Fruit fly (Drosophila melanogaster) whole organism, embryonic: ENCODE results near the gene CG13449.

ENCODE experiments used
- Blimp-1 ChIP-seq: fragments of 200-800 bp; sonication (Bioruptor generic); optimal IDR thresholded peaks from 3 replicates; lab custom pipeline; 2018; ENCODE audit warnings: missing biosample characterization, missing genetic modification characterization, mild to moderate bottlenecking, moderate library complexity, missing genetic modification reagents
- CG10979 ChIP-seq: fragments of 200-800 bp; sonication (Bioruptor generic); optimal IDR thresholded peaks from 2 replicates; lab custom pipeline; 2018; ENCODE audit warnings: missing biosample characterization, mild to moderate bottlenecking, missing genetic modification characterization, moderate library complexity
- CG12104 ChIP-seq: fragments of 200-800 bp; sonication (Bioruptor generic); optimal IDR thresholded peaks from 3 replicates; lab custom pipeline; 2016; ENCODE audit warnings: missing biosample characterization, missing genetic modification characterization
- CG12391 ChIP-seq: fragments of 200-800 bp; sonication (Bioruptor generic); optimal IDR thresholded peaks from 3 replicates; lab custom pipeline; 2018; ENCODE audit warnings: missing biosample characterization, mild to moderate bottlenecking, missing genetic modification characterization, moderate library complexity
- CG13775 ChIP-seq: fragments of 200-800 bp; sonication (Bioruptor generic); optimal IDR thresholded peaks from 3 replicates; lab custom pipeline; 2017; ENCODE audit warnings: missing biosample characterization, mild to moderate bottlenecking, missing genetic modification characterization
- CG17359 ChIP-seq: fragments of 200-800 bp; sonication (Bioruptor generic); optimal IDR thresholded peaks from 3 replicates; lab custom pipeline; 2018; ENCODE audit warnings: missing biosample characterization, mild to moderate bottlenecking, missing genetic modification characterization, moderate library complexity
- CG17385 ChIP-seq: fragments of 200-800 bp; sonication (Bioruptor generic); optimal IDR thresholded peaks from 3 replicates; lab custom pipeline; 2018; ENCODE audit warnings: missing biosample characterization, mild to moderate bottlenecking, missing genetic modification characterization
- CG17912 ChIP-seq: fragments of 200-800 bp; sonication (Bioruptor generic); optimal IDR thresholded peaks from 2 replicates; lab custom pipeline; 2018; ENCODE audit warnings: missing biosample characterization, mild to moderate bottlenecking, missing genetic modification characterization
- CG2199 ChIP-seq: fragments of 200-800 bp; sonication (Bioruptor generic); IDR thresholded peaks from 3 replicates; pipeline ENCODE4 v1.3.6; 2022; ENCODE audit warnings: missing biosample characterization, missing genetic modification characterization
- CG3065 ChIP-seq: fragments of 200-800 bp; sonication (Bioruptor generic); optimal IDR thresholded peaks from 2 replicates; lab custom pipeline; 2016; ENCODE audit warnings: missing biosample characterization, missing genetic modification characterization
- CG31441 ChIP-seq: fragments of 200-800 bp; sonication (Bioruptor generic); IDR thresholded peaks from 2 replicates; pipeline ENCODE4 v1.3.6; 2022; ENCODE audit warnings: missing biosample characterization, missing genetic modification characterization
- CG3995 ChIP-seq: fragments of 200-800 bp; sonication (Bioruptor generic); optimal IDR thresholded peaks from 3 replicates; lab custom pipeline; 2016; ENCODE audit warnings: missing biosample characterization, missing genetic modification characterization
- CG7271 ChIP-seq: fragments of 200-800 bp; sonication (Bioruptor generic); optimal IDR thresholded peaks from 2 replicates; lab custom pipeline; 2018; ENCODE audit warnings: missing biosample characterization, mild to moderate bottlenecking, missing genetic modification characterization, moderate library complexity
- Chrac-16 ChIP-seq: fragments of 200-800 bp; sonication (Bioruptor generic); optimal IDR thresholded peaks from 3 replicates; lab custom pipeline; 2016; ENCODE audit warnings: missing biosample characterization, missing genetic modification characterization
- E2f2 ChIP-seq: fragments of 200-800 bp; sonication (Bioruptor generic); IDR thresholded peaks from 2 replicates; pipeline ENCODE4 v1.3.6; 2022; ENCODE audit warnings: missing biosample characterization, missing genetic modification characterization
- Hr39 ChIP-seq: fragments of >200 bp; optimal IDR thresholded peaks from 2 replicates; lab custom pipeline; 2017
- Med ChIP-seq: fragments of 200-800 bp; sonication (Bioruptor generic); peaks from one replicate; lab custom pipeline; 2016; ENCODE audit warnings: missing biosample characterization, missing genetic modification characterization, mild to moderate bottlenecking, inconsistent platforms, moderate library complexity
- Spps ChIP-seq: fragments of 200-800 bp; sonication (Bioruptor generic); optimal IDR thresholded peaks from 2 replicates; lab custom pipeline; 2018; ENCODE audit warnings: missing biosample characterization, mild to moderate bottlenecking, missing genetic modification characterization
- abd-A ChIP-seq: fragments of 200-800 bp; sonication (Bioruptor generic); optimal IDR thresholded peaks from 3 replicates; lab custom pipeline; 2019; ENCODE audit warnings: missing biosample characterization, mild to moderate bottlenecking, missing genetic modification characterization, moderate library complexity
- ara ChIP-seq: fragments of 200-800 bp; sonication (Bioruptor generic); IDR thresholded peaks from 2 replicates; pipeline ENCODE4 v1.3.6; 2022; ENCODE audit warnings: missing biosample characterization, missing genetic modification characterization
- bab2 ChIP-seq: fragments of 200-800 bp; sonication (Bioruptor generic); optimal IDR thresholded peaks from 2 replicates; lab custom pipeline; 2016; ENCODE audit warnings: missing biosample characterization, missing genetic modification characterization
- bcd ChIP-seq: fragments of 200-800 bp; sonication (Bioruptor generic); optimal IDR thresholded peaks from 2 replicates; lab custom pipeline; 2017; ENCODE audit warnings: missing biosample characterization, mild to moderate bottlenecking, missing genetic modification characterization
- bsh ChIP-seq, 2 experiments: fragments of 200-800 bp; sonication (Bioruptor generic); optimal IDR thresholded peaks; 2 replicates each; lab custom pipeline; 2017 to 2018; ENCODE audit warnings: mild to moderate bottlenecking in 2 of 2, missing biosample characterization in 2 of 2, missing genetic modification characterization in 2 of 2, moderate library complexity in 1 of 2
- ci ChIP-seq: fragments of 200-800 bp; sonication (Bioruptor generic); IDR thresholded peaks from 3 replicates; pipeline ENCODE4 v1.3.6; 2022; ENCODE audit warnings: missing biosample characterization, missing genetic modification characterization
- crol ChIP-seq: fragments of 200-800 bp; sonication (Bioruptor generic); IDR thresholded peaks from 2 replicates; pipeline ENCODE4 v1.3.6; 2022; ENCODE audit warnings: missing biosample characterization, missing genetic modification characterization
- fd64A ChIP-seq: fragments of 200-800 bp; sonication (Bioruptor generic); optimal IDR thresholded peaks from 3 replicates; lab custom pipeline; 2018; ENCODE audit warnings: missing biosample characterization, mild to moderate bottlenecking, missing genetic modification characterization
- ftz-f1 ChIP-seq: fragments of 200-800 bp; sonication (Bioruptor generic); optimal IDR thresholded peaks from 2 replicates; lab custom pipeline; 2016; ENCODE audit warnings: missing biosample characterization, missing genetic modification characterization
- kay ChIP-seq: fragments of 200-800 bp; sonication (Bioruptor generic); optimal IDR thresholded peaks from 2 replicates; lab custom pipeline; 2016; ENCODE audit warnings: missing biosample characterization, missing genetic modification characterization
- kni ChIP-seq: fragments of 200-800 bp; sonication (Bioruptor generic); optimal IDR thresholded peaks from 3 replicates; lab custom pipeline; 2017; ENCODE audit warnings: mild to moderate bottlenecking, missing biosample characterization, missing genetic modification reagents, missing genetic modification characterization
- nerfin-1 ChIP-seq: fragments of 200-800 bp; sonication (Bioruptor generic); optimal IDR thresholded peaks from 3 replicates; lab custom pipeline; 2019; ENCODE audit warnings: missing biosample characterization, mild to moderate bottlenecking, missing genetic modification characterization, moderate library complexity
- oc ChIP-seq: fragments of 200-800 bp; sonication (Bioruptor generic); optimal IDR thresholded peaks from 2 replicates; lab custom pipeline; 2018; ENCODE audit warnings: missing biosample characterization, mild to moderate bottlenecking, missing genetic modification characterization, moderate library complexity
- onecut ChIP-seq: fragments of 200-800 bp; sonication (Bioruptor generic); IDR thresholded peaks from 2 replicates; pipeline ENCODE4 v1.3.6; 2022; ENCODE audit warnings: missing biosample characterization, missing genetic modification characterization
- pfk ChIP-seq: fragments of 200-800 bp; sonication (Bioruptor generic); optimal IDR thresholded peaks from 2 replicates; lab custom pipeline; 2018; ENCODE audit warnings: missing biosample characterization, mild to moderate bottlenecking, missing genetic modification characterization, moderate library complexity
- pho ChIP-seq: fragments of 200-800 bp; sonication (Bioruptor generic); optimal IDR thresholded peaks from 2 replicates; lab custom pipeline; 2016; ENCODE audit warnings: missing biosample characterization, missing genetic modification characterization
- phol ChIP-seq: fragments of 200-800 bp; sonication (Bioruptor generic); optimal IDR thresholded peaks from 3 replicates; lab custom pipeline; 2018; ENCODE audit warnings: missing biosample characterization, mild to moderate bottlenecking, missing genetic modification characterization, moderate library complexity
- pros ChIP-seq: fragments of 200-800 bp; sonication (Bioruptor generic); optimal IDR thresholded peaks from 3 replicates; lab custom pipeline; 2019; ENCODE audit warnings: missing biosample characterization, mild to moderate bottlenecking, missing genetic modification characterization, moderate library complexity
- row ChIP-seq: fragments of 200-800 bp; sonication (Bioruptor generic); IDR thresholded peaks from 3 replicates; pipeline ENCODE4 v1.3.6; 2022; ENCODE audit warnings: missing biosample characterization, missing genetic modification characterization
- run ChIP-seq: fragments of 200-800 bp; sonication (Bioruptor generic); optimal IDR thresholded peaks from 3 replicates; lab custom pipeline; 2018; ENCODE audit warnings: missing biosample characterization, mild to moderate bottlenecking, missing genetic modification characterization
- sc ChIP-seq, 3 experiments: fragments of >200 bp in 2 of 3; fragments of 200-800 bp in 1 of 3; sonication (Bioruptor generic) in 1 of 3; optimal IDR thresholded peaks; 2 replicates in 2 of 3; 3 replicates in 1 of 3; lab custom pipeline; 2017; ENCODE audit warnings: mild to moderate bottlenecking in 1 of 3, missing biosample characterization in 1 of 3, missing genetic modification characterization in 1 of 3, missing genetic modification reagents in 1 of 3
- sens ChIP-seq: fragments of 200-800 bp; sonication (Bioruptor generic); peaks from one replicate; lab custom pipeline; 2016; ENCODE audit warnings: missing biosample characterization, missing genetic modification characterization
- seq ChIP-seq: fragments of 200-800 bp; sonication (Bioruptor generic); IDR thresholded peaks from 2 replicates; pipeline ENCODE4 v1.3.6; 2022; ENCODE audit warnings: missing biosample characterization, missing genetic modification characterization
- twi ChIP-seq: fragments of 200-800 bp; optimal IDR thresholded peaks from 2 replicates; lab custom pipeline; 2019; ENCODE audit warnings: missing biosample characterization, mild to moderate bottlenecking, missing genetic modification characterization, moderate library complexity
- zfh1 ChIP-seq: fragments of 200-800 bp; sonication (Bioruptor generic); IDR thresholded peaks from 3 replicates; pipeline ENCODE4 v1.3.6; 2022; ENCODE audit warnings: missing biosample characterization, missing genetic modification characterization

Gene CG13449

dm6 chr3L:15604979-15605378, 7.6 kb downstream of the CG13449 start:
- TF ChIP-seq Med (GFP tag; lab: Kevin White, UChicago): peak; percentile 51
- no peak for TF ChIP-seq fd64A (GFP tag; lab: Kevin White, UChicago)

dm6 chr3L:15600051-15600450, 12.6 kb downstream of the CG13449 start:
- no peak for TF ChIP-seq bcd (GFP tag; lab: Kevin White, UChicago)
- TF ChIP-seq CG12104 (GFP tag; lab: Kevin White, UChicago): no peak
- TF ChIP-seq CG12391 (tag; lab: Kevin White, UChicago): peak; percentile 21
- TF ChIP-seq sens: peak; percentile 87
- no peak for TF ChIP-seq zfh1
- TF ChIP-seq CG7271 (tag; lab: Kevin White, UChicago): no peak
- TF ChIP-seq oc (tag; lab: Kevin White, UChicago): no peak
- TF ChIP-seq kay (GFP tag; lab: Kevin White, UChicago): peak; percentile 15
- TF ChIP-seq CG17359 (tag; lab: Kevin White, UChicago): peak; percentile 4
- TF ChIP-seq CG13775 (GFP tag; lab: Kevin White, UChicago): peak; percentile 10
- TF ChIP-seq bab2 (GFP tag; lab: Kevin White, UChicago): peak; percentile 14
- TF ChIP-seq Spps: peak; percentile 11
- no peak for TF ChIP-seq twi (tag; lab: Kevin White, UChicago)
- TF ChIP-seq CG3065 (GFP tag; lab: Kevin White, UChicago): no peak
- 0 out of 2 replicates have a peak, but pooled peaks have one; percentile 14 for TF ChIP-seq seq (GFP tag; lab: Robert Waterston, UW)
- TF ChIP-seq phol: peak; percentile 8
- peak; percentile 83 for TF ChIP-seq Med (GFP tag; lab: Kevin White, UChicago)
- TF ChIP-seq nerfin-1: no peak
- TF ChIP-seq CG31441: no peak
- TF ChIP-seq CG10979 (tag; lab: Kevin White, UChicago): peak; percentile 11
- TF ChIP-seq bsh (GFP tag; optimal IDR thresholded peaks at IDR 0.05; lab: Kevin White, UChicago): peak in 1 of 2 experiments; percentile 50
- 0 out of 3 replicates have a peak, but pooled peaks have one; percentile 63 for TF ChIP-seq ci (GFP tag; lab: Robert Waterston, UW)
- TF ChIP-seq Hr39: no peak
- no peak for TF ChIP-seq CG3995 (GFP tag; lab: Kevin White, UChicago)
- no peak for TF ChIP-seq E2f2
- no peak for TF ChIP-seq run (tag; lab: Kevin White, UChicago)
- TF ChIP-seq Chrac-16 (GFP tag; lab: Kevin White, UChicago): peak; percentile 1
- 0 out of 2 replicates have a peak, but pooled peaks have one; percentile 17 for TF ChIP-seq crol (GFP tag; lab: Robert Waterston, UW)
- TF ChIP-seq row (GFP tag; lab: Robert Waterston, UW): peak; percentile 43; the same call in 2 of the 3 replicates
- TF ChIP-seq CG17385: peak; percentile 10

dm6 chr3L:15599190-15599589, 13.4 kb downstream of the CG13449 start:
- TF ChIP-seq kni (GFP tag; lab: Kevin White, UChicago): peak; percentile 31
- no peak for TF ChIP-seq ara (GFP tag; lab: Robert Waterston, UW)
- peak; percentile 60; the same call in 1 of the 2 replicates for TF ChIP-seq onecut (GFP tag; lab: Robert Waterston, UW)
- TF ChIP-seq CG2199 (GFP tag; lab: Robert Waterston, UW): peak; percentile 54; the same call in 1 of the 3 replicates
- no peak for TF ChIP-seq CG17912 (GFP tag; lab: Kevin White, UChicago)
- peak; percentile 89 for TF ChIP-seq oc (tag; lab: Kevin White, UChicago)
- TF ChIP-seq pfk: no peak
- peak; percentile 36 for TF ChIP-seq pros (GFP tag; lab: Kevin White, UChicago)
- TF ChIP-seq crol (GFP tag; lab: Robert Waterston, UW): peak; percentile 76
- no peak for TF ChIP-seq ftz-f1 (GFP tag; lab: Kevin White, UChicago)
- peak; percentile 98 for TF ChIP-seq Blimp-1 (GFP tag; lab: Kevin White, UChicago)
- peak; percentile 78 for TF ChIP-seq abd-A (tag; lab: Kevin White, UChicago)
- TF ChIP-seq sc (optimal IDR thresholded peaks at IDR 0.05; lab: Kevin White, UChicago): no peak
- no peak for TF ChIP-seq sc (GFP tag; optimal IDR thresholded peaks at IDR 0.05; lab: Kevin White, UChicago)
- TF ChIP-seq pho: no peak
